Fruit fly (Drosophila melanogaster) Kc167 (cell line): ENCODE results near the gene Ptp10D.

Experiments used
- Myc ChIP-seq: fragments of >200 bp; optimal IDR thresholded peaks from 2 replicates; lab custom pipeline; 2017; ENCODE audit warnings: missing external identifiers
- Sin3A ChIP-seq: fragments of >200 bp; optimal IDR thresholded peaks from 2 replicates; lab custom pipeline; 2018; ENCODE audit warnings: missing external identifiers
- h ChIP-seq: fragments of >200 bp; optimal IDR thresholded peaks from 3 replicates; lab custom pipeline; 2018; ENCODE audit warnings: missing external identifiers
- insv ChIP-seq: fragments of >200 bp; optimal IDR thresholded peaks from 3 replicates; lab custom pipeline; 2018; ENCODE audit warnings: missing external identifiers
- psq ChIP-seq: fragments of >200 bp; optimal IDR thresholded peaks from 2 replicates; lab custom pipeline; 2017; ENCODE audit warnings: missing external identifiers
- ttk ChIP-seq: sonication (Bioruptor generic); optimal IDR thresholded peaks from 2 replicates; lab custom pipeline; 2017; ENCODE audit warnings: missing external identifiers

The Ptp10D gene

dm6 chrX:11611056-11611644, 10.7 kb upstream of the Ptp10D start:
- TF ChIP-seq Sin3A (lab: Kevin White, UChicago): no peak
- TF ChIP-seq Myc (lab: Kevin White, UChicago): no peak
- TF ChIP-seq ttk (lab: Kevin White, UChicago): no peak
- no peak for TF ChIP-seq h (lab: Kevin White, UChicago)
- no peak for TF ChIP-seq psq
- no peak for TF ChIP-seq insv (lab: Kevin White, UChicago)

- TF ChIP-seq Myc (lab: Kevin White, UChicago) (no peak), insv (lab: Kevin White, UChicago) (no peak), Sin3A (lab: Kevin White, UChicago) (no peak), ttk (lab: Kevin White, UChicago) (no peak), psq (no peak), h (lab: Kevin White, UChicago) (no peak)
Observed at dm6 chrX:11611645-11612079, 10.2 kb upstream of the Ptp10D start, which contains the start of the genes CG2247 and CG1703. TSS of gene CG2247 (minus strand) at chrX:11611652. TSS of gene CG1703 (plus strand) at chrX:11611927.

- no peak for TF ChIP-seq psq
- TF ChIP-seq h (lab: Kevin White, UChicago): no peak
- no peak for TF ChIP-seq insv (lab: Kevin White, UChicago)
- TF ChIP-seq Myc (lab: Kevin White, UChicago): no peak
- no peak for TF ChIP-seq ttk (lab: Kevin White, UChicago)
- no peak for TF ChIP-seq Sin3A (lab: Kevin White, UChicago)
Observed at dm6 chrX:11615652-11616495, 5.9 kb upstream of the Ptp10D start, which contains the start of the genes RPA3 and Met. TSS of gene RPA3 (minus strand) at chrX:11615840. TSS of gene Met (plus strand) at chrX:11616124.

dm6 chrX:11616496-11616952, 5.3 kb upstream of the Ptp10D start:
- no peak for TF ChIP-seq insv (lab: Kevin White, UChicago)
- TF ChIP-seq psq: no peak
- no peak for TF ChIP-seq ttk (lab: Kevin White, UChicago)
- TF ChIP-seq Myc (lab: Kevin White, UChicago): no peak
- TF ChIP-seq Sin3A (lab: Kevin White, UChicago): no peak
- TF ChIP-seq h (lab: Kevin White, UChicago): no peak

dm6 chrX:11619617-11620016, 2.2 kb upstream of the Ptp10D start:
- TF ChIP-seq psq (no peak), Sin3A (lab: Kevin White, UChicago) (no peak), insv (lab: Kevin White, UChicago) (no peak), ttk (lab: Kevin White, UChicago) (no peak), Myc (lab: Kevin White, UChicago) (no peak), h (lab: Kevin White, UChicago) (no peak)

- no peak for TF ChIP-seq Sin3A (lab: Kevin White, UChicago)
- no peak for TF ChIP-seq h (lab: Kevin White, UChicago)
- no peak for TF ChIP-seq insv (lab: Kevin White, UChicago)
- no peak for TF ChIP-seq Myc (lab: Kevin White, UChicago)
Observed at dm6 chrX:11620527-11620926, 1.3 kb upstream of the Ptp10D start.

- no peak for TF ChIP-seq psq
- no peak for TF ChIP-seq insv (lab: Kevin White, UChicago)
- TF ChIP-seq Sin3A (lab: Kevin White, UChicago): no peak
Observed at dm6 chrX:11621315-11621865, 425 bp upstream of the Ptp10D start.

- TF ChIP-seq Sin3A (lab: Kevin White, UChicago) (no peak), Myc (lab: Kevin White, UChicago) (no peak), insv (lab: Kevin White, UChicago) (no peak), h (lab: Kevin White, UChicago) (no peak), ttk (lab: Kevin White, UChicago) (no peak), psq (no peak)
Observed at dm6 chrX:11622649-11623425, 1.0 kb downstream of the Ptp10D start.

dm6 chrX:11628986-11629571, 7.3 kb downstream of the Ptp10D start:
- TF ChIP-seq ttk (lab: Kevin White, UChicago): no peak
- no peak for TF ChIP-seq Myc (lab: Kevin White, UChicago)
- no peak for TF ChIP-seq h (lab: Kevin White, UChicago)
- TF ChIP-seq psq: no peak
- TF ChIP-seq Sin3A (lab: Kevin White, UChicago): no peak
- TF ChIP-seq insv (lab: Kevin White, UChicago): no peak

dm6 chrX:11631704-11632103, 9.9 kb downstream of the Ptp10D start:
- TF ChIP-seq insv (lab: Kevin White, UChicago): no peak
- TF ChIP-seq h (lab: Kevin White, UChicago): no peak
- TF ChIP-seq ttk (lab: Kevin White, UChicago): no peak
- no peak for TF ChIP-seq psq
- TF ChIP-seq Myc (lab: Kevin White, UChicago): no peak
- TF ChIP-seq Sin3A (lab: Kevin White, UChicago): no peak
